Worm (Caenorhabditis elegans) whole organism, young adult: ENCODE data around the gene C14A4.13.

Source experiments
- C06A6.2 ChIP-seq: fragments of 200-800 bp; sonication (Bioruptor generic); conservative IDR thresholded peaks from 2 replicates; pipeline ENCODE4 v1.3.6; 2022; ENCODE audit warnings: missing genetic modification characterization, missing compliant biosample characterization
- T07F8.4 ChIP-seq: sonication (generic microtip); optimal IDR thresholded peaks from 2 replicates; lab custom pipeline; 2016; ENCODE audit warnings: mild to moderate bottlenecking, missing genetic modification characterization, moderate library complexity, missing compliant biosample characterization
- ama-1 ChIP-seq, 3 experiments: fragments of 150-350 bp in 1 of 3; sonication (generic microtip) in 2 of 3; optimal IDR thresholded peaks; 2 replicates each; lab custom pipeline; 2014 to 2018; ENCODE audit warnings: missing biosample characterization in 2 of 3, missing genetic modification characterization in 2 of 3, missing genetic modification reagents in 2 of 3
- aptf-3 ChIP-seq: fragments of 200-800 bp; sonication (Bioruptor generic); IDR thresholded peaks from 2 replicates; pipeline ENCODE4 v1.3.6; 2022; ENCODE audit warnings: missing genetic modification characterization, missing compliant biosample characterization
- attf-6 ChIP-seq: fragments of 200-800 bp; sonication (Bioruptor generic); IDR thresholded peaks from 2 replicates; pipeline ENCODE4 v1.3.6; 2022; ENCODE audit warnings: missing genetic modification reagents, missing genetic modification characterization, missing compliant biosample characterization
- ceh-100 ChIP-seq: fragments of 200-800 bp; sonication (Bioruptor generic); IDR thresholded peaks from 2 replicates; pipeline ENCODE4 v1.3.6; 2022; ENCODE audit warnings: missing genetic modification reagents, missing genetic modification characterization, missing compliant biosample characterization
- dpl-1 ChIP-seq: fragments of 150-350 bp; optimal IDR thresholded peaks from 2 replicates; lab custom pipeline; 2014; ENCODE audit warnings: missing biosample characterization, missing genetic modification reagents, missing genetic modification characterization
- efl-1 ChIP-seq: fragments of 150-350 bp; optimal IDR thresholded peaks from 2 replicates; lab custom pipeline; 2014; ENCODE audit warnings: missing biosample characterization, missing genetic modification reagents, missing genetic modification characterization
- madf-3 ChIP-seq: fragments of 200-800 bp; sonication (Bioruptor generic); IDR thresholded peaks from 2 replicates; pipeline ENCODE4 v1.3.6; 2022; ENCODE audit warnings: missing genetic modification reagents, missing genetic modification characterization, missing compliant biosample characterization
- unc-62 ChIP-seq: fragments of 150-350 bp; optimal IDR thresholded peaks from 2 replicates; lab custom pipeline; 2014; ENCODE audit warnings: missing biosample characterization, missing genetic modification reagents, missing genetic modification characterization
- xnd-1 ChIP-seq: sonication (generic microtip); optimal IDR thresholded peaks from 2 replicates; lab custom pipeline; 2016; ENCODE audit warnings: missing genotype, missing genetic modification reagents, missing genetic modification characterization, missing compliant biosample characterization
- ztf-25 ChIP-seq: fragments of 200-800 bp; sonication (Bioruptor generic); IDR thresholded peaks from 2 replicates; pipeline ENCODE4 v1.3.6; 2022; ENCODE audit warnings: missing genetic modification reagents, missing genetic modification characterization, missing compliant biosample characterization

DNA sequence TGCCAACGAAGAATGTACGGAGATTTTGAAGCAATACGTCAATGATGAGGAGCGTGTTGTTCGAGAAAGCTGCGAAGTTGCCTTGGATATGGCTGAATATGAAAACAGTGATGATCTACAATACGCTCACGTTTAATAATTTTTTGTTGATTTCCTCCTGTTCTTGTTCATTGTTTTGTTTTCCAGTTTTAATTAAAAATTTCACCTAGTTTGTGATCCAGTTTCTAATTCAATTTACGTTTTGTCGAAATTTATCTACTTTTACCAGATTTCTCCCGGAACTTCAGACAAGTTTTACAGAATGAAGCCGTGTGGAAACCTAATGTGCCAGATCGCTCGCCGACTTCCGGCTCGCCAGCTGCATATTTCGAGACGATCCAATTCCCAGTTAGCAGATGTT, 37.4 kb upstream of the C14A4.13 start, which contains the start of gene dap-3:
- TF ChIP-seq attf-6 (GFP tag; lab: Robert Waterston, UW) = no peak
- TF ChIP-seq ceh-100 (GFP tag; lab: Robert Waterston, UW) = no peak
- TF ChIP-seq unc-62 (GFP tag; lab: Kevin White, UChicago) = no peak
- no peak for TF ChIP-seq xnd-1 (tag; lab: Kevin White, UChicago)
- no peak for TF ChIP-seq ztf-25 (GFP tag; lab: Robert Waterston, UW)
- TF ChIP-seq C06A6.2 (GFP tag; lab: Robert Waterston, UW) = no peak
- TF ChIP-seq madf-3 (GFP tag; lab: Robert Waterston, UW) = no peak
- TF ChIP-seq ama-1 (optimal IDR thresholded peaks at IDR 0.05; lab: Kevin White, UChicago) = no peak
- TF ChIP-seq ama-1 (GFP tag; optimal IDR thresholded peaks at IDR 0.05; lab: Kevin White, UChicago) = no peak
- no peak for TF ChIP-seq T07F8.4 (tag; lab: Kevin White, UChicago)
- TF ChIP-seq aptf-3 = no peak
- TF ChIP-seq efl-1 (GFP tag; lab: Kevin White, UChicago) = no peak
- no peak for TF ChIP-seq dpl-1 (GFP tag; lab: Kevin White, UChicago)
